Worm (Caenorhabditis elegans) whole organism, L4 larva: ENCODE results near the gene T05C7.7.

Source experiments
- F26F4.8 ChIP-seq: fragments of 200-800 bp; sonication (Bioruptor generic); conservative IDR thresholded peaks from 2 replicates; pipeline ENCODE4 v1.3.6; 2022; ENCODE audit warnings: missing genetic modification characterization, missing compliant biosample characterization
- F44E2.7 ChIP-seq: fragments of 200-800 bp; sonication (Bioruptor generic); IDR thresholded peaks from 2 replicates; pipeline ENCODE4 v2.1.2; 2022; ENCODE audit warnings: missing genetic modification characterization, missing compliant biosample characterization
- F49E8.2 ChIP-seq: sonication (generic microtip); optimal IDR thresholded peaks from 2 replicates; lab custom pipeline; 2016; ENCODE audit warnings: missing compliant biosample characterization, mild to moderate bottlenecking, missing genetic modification characterization, borderline replicate concordance
- T26A8.4 ChIP-seq: fragments of 200-800 bp; sonication (Bioruptor generic); IDR thresholded peaks from 2 replicates; pipeline ENCODE4 v1.3.6; 2022; ENCODE audit warnings: missing genetic modification characterization, missing compliant biosample characterization
- Y105C5A.15 ChIP-seq: fragments of 200-800 bp; sonication (Bioruptor generic); IDR thresholded peaks from 2 replicates; pipeline ENCODE4 v1.3.6; 2022; ENCODE audit warnings: missing genetic modification characterization, missing compliant biosample characterization
- Y5F2A.4 ChIP-seq: fragments of 200-800 bp; sonication (Bioruptor generic); optimal IDR thresholded peaks from 2 replicates; lab custom pipeline; 2018; ENCODE audit warnings: mild to moderate bottlenecking, missing genetic modification characterization, missing compliant biosample characterization
- ZK337.2 ChIP-seq: fragments of 200-800 bp; sonication (Bioruptor generic); IDR thresholded peaks from 2 replicates; pipeline ENCODE4 v1.3.6; 2022; ENCODE audit warnings: missing genetic modification reagents, missing genetic modification characterization, missing compliant biosample characterization
- ceh-32 ChIP-seq: sonication (generic microtip); optimal IDR thresholded peaks from 2 replicates; lab custom pipeline; 2016; ENCODE audit warnings: mild to moderate bottlenecking, missing genetic modification characterization, missing compliant biosample characterization; ENCODE audit not compliant: poor library complexity
- ceh-44 ChIP-seq: fragments of 200-800 bp; sonication (Bioruptor generic); IDR thresholded peaks from 2 replicates; pipeline ENCODE4 v1.3.6; 2022; ENCODE audit warnings: missing genetic modification reagents, missing genetic modification characterization, missing compliant biosample characterization
- ceh-62 ChIP-seq: sonication (generic microtip); optimal IDR thresholded peaks from 2 replicates; lab custom pipeline; 2017; ENCODE audit warnings: missing biosample characterization, missing genetic modification characterization
- daf-12 ChIP-seq: fragments of 150-350 bp; optimal IDR thresholded peaks from 2 replicates; lab custom pipeline; 2014; ENCODE audit warnings: missing biosample characterization, missing genetic modification reagents, missing genetic modification characterization
- daf-19 ChIP-seq: fragments of 200-800 bp; sonication (Bioruptor generic); conservative IDR thresholded peaks from 2 replicates; pipeline ENCODE4 v1.3.6; 2022; ENCODE audit warnings: missing genetic modification characterization, missing compliant biosample characterization
- dmd-9 ChIP-seq: fragments of 200-800 bp; sonication (Bioruptor generic); IDR thresholded peaks from 2 replicates; pipeline ENCODE4 v1.3.6; 2022; ENCODE audit warnings: missing genetic modification reagents, missing genetic modification characterization, missing compliant biosample characterization
- duxl-1 ChIP-seq: sonication (generic microtip); optimal IDR thresholded peaks from 2 replicates; lab custom pipeline; 2016; ENCODE audit warnings: mild to moderate bottlenecking, missing genetic modification characterization, moderate library complexity, missing compliant biosample characterization; ENCODE audit not compliant: poor library complexity
- dve-1 ChIP-seq: sonication (generic microtip); optimal IDR thresholded peaks from 2 replicates; lab custom pipeline; 2017; ENCODE audit warnings: antibody characterized with exemption, mild to moderate bottlenecking, missing genetic modification characterization, missing compliant biosample characterization; ENCODE audit not compliant: insufficient read depth
- fos-1 ChIP-seq: fragments of 150-350 bp; optimal IDR thresholded peaks from 2 replicates; lab custom pipeline; 2014; ENCODE audit warnings: missing biosample characterization, missing genetic modification characterization
- gei-8 ChIP-seq: fragments of 200-800 bp; sonication (Bioruptor generic); optimal IDR thresholded peaks from 2 replicates; lab custom pipeline; 2018; ENCODE audit warnings: mild to moderate bottlenecking, missing genetic modification characterization, missing compliant biosample characterization
- hlh-30 ChIP-seq: sonication (generic microtip); optimal IDR thresholded peaks from 2 replicates; lab custom pipeline; 2017; ENCODE audit warnings: antibody characterized with exemption, mild to moderate bottlenecking, missing genetic modification characterization, missing compliant biosample characterization; ENCODE audit not compliant: insufficient read depth
- lim-7 ChIP-seq: fragments of 200-800 bp; sonication (Bioruptor generic); IDR thresholded peaks from 2 replicates; pipeline ENCODE4 v1.3.6; 2022; ENCODE audit warnings: missing genetic modification characterization, missing compliant biosample characterization
- mdl-1 ChIP-seq, 2 experiments: fragments of 150-350 bp in 1 of 2; sonication (generic microtip) in 1 of 2; optimal IDR thresholded peaks; 2 replicates each; lab custom pipeline; 2014 to 2017; ENCODE audit warnings: missing biosample characterization in 2 of 2, missing genetic modification characterization in 2 of 2
- mes-2 ChIP-seq: sonication (generic microtip); optimal IDR thresholded peaks from 2 replicates; lab custom pipeline; 2016; ENCODE audit warnings: missing genotype, mild to moderate bottlenecking, missing genetic modification characterization, missing compliant biosample characterization; ENCODE audit not compliant: poor library complexity, severe bottlenecking
- mxl-3 ChIP-seq: fragments of 200-800 bp; sonication (Bioruptor generic); optimal IDR thresholded peaks from 2 replicates; lab custom pipeline; 2018; ENCODE audit warnings: mild to moderate bottlenecking, missing genetic modification characterization, missing compliant biosample characterization
- nhr-28 ChIP-seq: fragments of 150-350 bp; optimal IDR thresholded peaks from 2 replicates; lab custom pipeline; 2014; ENCODE audit warnings: missing biosample characterization, missing genetic modification characterization
- nhr-48 ChIP-seq: sonication (generic microtip); optimal IDR thresholded peaks from 2 replicates; lab custom pipeline; 2016; ENCODE audit warnings: mild to moderate bottlenecking, missing genetic modification characterization, missing compliant biosample characterization
- pha-4 ChIP-seq, 2 experiments: fragments of 150-350 bp in 1 of 2; fragments of 200-800 bp in 1 of 2; sonication (Bioruptor generic) in 1 of 2; IDR thresholded peaks in 1 of 2; optimal IDR thresholded peaks in 1 of 2; 2 replicates each; pipeline versions ENCODE4 v1.3.6 to Lab custom; 2014 to 2022; ENCODE audit warnings: missing genetic modification characterization in 2 of 2, missing genetic modification reagents in 2 of 2, missing biosample characterization in 1 of 2, missing compliant biosample characterization in 1 of 2
- php-3 ChIP-seq: fragments of 200-800 bp; sonication (Bioruptor generic); IDR thresholded peaks from 2 replicates; pipeline ENCODE4 v1.3.6; 2022; ENCODE audit warnings: missing genetic modification reagents, missing genetic modification characterization, missing compliant biosample characterization
- pqm-1 ChIP-seq: sonication (generic microtip); optimal IDR thresholded peaks from 2 replicates; lab custom pipeline; 2017; ENCODE audit warnings: missing biosample characterization, missing genetic modification characterization
- rbr-2 ChIP-seq: sonication (generic microtip); optimal IDR thresholded peaks from 2 replicates; lab custom pipeline; 2016; ENCODE audit warnings: missing genotype, missing genetic modification characterization, missing compliant biosample characterization
- set-16 ChIP-seq: fragments of 200-800 bp; sonication (Bioruptor generic); IDR thresholded peaks from 2 replicates; pipeline ENCODE4 v1.3.6; 2022; ENCODE audit warnings: missing genetic modification reagents, missing genetic modification characterization, missing compliant biosample characterization
- skn-1 ChIP-seq: fragments of 150-350 bp; optimal IDR thresholded peaks from 2 replicates; lab custom pipeline; 2014; ENCODE audit warnings: missing biosample characterization, missing genetic modification characterization
- spr-3 ChIP-seq: fragments of 200-800 bp; sonication (Bioruptor generic); optimal IDR thresholded peaks from 2 replicates; lab custom pipeline; 2018; ENCODE audit warnings: mild to moderate bottlenecking, missing genetic modification characterization, missing compliant biosample characterization
- unc-130 ChIP-seq: sonication (generic microtip); optimal IDR thresholded peaks from 2 replicates; lab custom pipeline; 2016; ENCODE audit warnings: missing genetic modification reagents, missing genetic modification characterization, missing compliant biosample characterization
- zag-1 ChIP-seq: fragments of 150-350 bp; optimal IDR thresholded peaks from 2 replicates; lab custom pipeline; 2014; ENCODE audit warnings: missing biosample characterization, missing genetic modification characterization
- zfp-2 ChIP-seq: sonication (generic microtip); optimal IDR thresholded peaks from 2 replicates; lab custom pipeline; 2016; ENCODE audit warnings: mild to moderate bottlenecking, missing genetic modification characterization, missing compliant biosample characterization
- zip-11 ChIP-seq: fragments of 200-800 bp; sonication (Bioruptor generic); IDR thresholded peaks from 2 replicates; pipeline ENCODE4 v1.3.6; 2022; ENCODE audit warnings: missing genetic modification characterization, missing compliant biosample characterization
- ztf-7 ChIP-seq: fragments of 150-350 bp; optimal IDR thresholded peaks from 2 replicates; lab custom pipeline; 2014; ENCODE audit warnings: missing biosample characterization, missing genetic modification characterization

Gene T05C7.7

DNA sequence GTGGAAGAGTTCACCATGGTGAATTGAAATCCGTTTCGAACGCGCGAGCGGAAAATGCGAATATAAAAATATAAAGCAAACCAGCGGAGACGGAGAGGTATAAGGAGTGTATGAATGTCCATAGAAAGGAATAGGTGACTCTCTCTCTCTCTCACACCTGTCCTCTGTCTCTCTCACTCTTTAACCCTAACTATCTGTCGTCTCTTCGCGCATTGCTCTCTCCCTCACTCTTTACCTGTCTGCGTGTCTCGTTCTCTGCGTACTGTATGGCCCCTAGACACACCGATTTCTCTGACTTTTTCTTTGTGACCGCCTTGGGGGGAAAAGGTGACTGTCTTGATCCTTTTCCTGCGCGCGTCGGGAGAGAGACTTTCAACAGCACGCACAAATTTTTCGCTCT, 10.3 kb upstream of the T05C7.7 start (continued):
- peak; percentile 13 for TF ChIP-seq ztf-7 (tag; lab: Kevin White, UChicago)
- no peak for TF ChIP-seq pha-4 (GFP tag; IDR thresholded peaks at IDR 0.05; lab: Robert Waterston, UW)
- peak; percentile 14 for TF ChIP-seq pha-4 (tag; optimal IDR thresholded peaks at IDR 0.05; lab: Kevin White, UChicago)
- TF ChIP-seq mdl-1 (tag; optimal IDR thresholded peaks at IDR 0.05; lab: Kevin White, UChicago): no peak
- TF ChIP-seq set-16 (GFP tag; lab: Robert Waterston, UW): peak; percentile 29; the same call in 1 of the 2 replicates
- no peak for TF ChIP-seq zag-1 (tag; lab: Kevin White, UChicago)
- peak; percentile 65 for TF ChIP-seq mes-2 (tag; lab: Kevin White, UChicago)
- TF ChIP-seq nhr-48 (tag; lab: Kevin White, UChicago): peak; percentile 34
- TF ChIP-seq mxl-3 (GFP tag; lab: Kevin White, UChicago): peak; percentile 84
- no peak for TF ChIP-seq dmd-9 (GFP tag; lab: Robert Waterston, UW)
- TF ChIP-seq pqm-1: peak; percentile 31
- peak; percentile 34 for TF ChIP-seq duxl-1 (tag; lab: Kevin White, UChicago)
- 0 out of 2 replicates have a peak, but pooled peaks have one; percentile 22 for TF ChIP-seq php-3
- TF ChIP-seq unc-130 (GFP tag; lab: Kevin White, UChicago): no peak
- TF ChIP-seq nhr-28 (tag; lab: Kevin White, UChicago): peak; percentile 71
- no peak for TF ChIP-seq ceh-44
- TF ChIP-seq fos-1 (tag; lab: Kevin White, UChicago): no peak

- TF ChIP-seq rbr-2 (tag; lab: Kevin White, UChicago): no peak
- no peak for TF ChIP-seq Y5F2A.4 (GFP tag; lab: Kevin White, UChicago)
- no peak for TF ChIP-seq ceh-62
- TF ChIP-seq hlh-30 (tag; lab: Kevin White, UChicago): no peak
- no peak for TF ChIP-seq Y105C5A.15 (GFP tag; lab: Robert Waterston, UW)
- TF ChIP-seq spr-3 (GFP tag; lab: Kevin White, UChicago): no peak
- TF ChIP-seq F44E2.7 (GFP tag; lab: Robert Waterston, UW): no peak
- TF ChIP-seq ZK337.2: no peak
- TF ChIP-seq dve-1 (tag; lab: Kevin White, UChicago): no peak
- TF ChIP-seq lim-7 (GFP tag; lab: Robert Waterston, UW): no peak
- no peak for TF ChIP-seq zip-11 (GFP tag; lab: Robert Waterston, UW)
- no peak for TF ChIP-seq T26A8.4
Observed at ce11 chrIV:53539-53938, 8.0 kb upstream of the T05C7.7 start, which contains the start of gene T05C7.4. Gene T05C7.4, minus strand, starts transcription at chrIV:53639.

DNA sequence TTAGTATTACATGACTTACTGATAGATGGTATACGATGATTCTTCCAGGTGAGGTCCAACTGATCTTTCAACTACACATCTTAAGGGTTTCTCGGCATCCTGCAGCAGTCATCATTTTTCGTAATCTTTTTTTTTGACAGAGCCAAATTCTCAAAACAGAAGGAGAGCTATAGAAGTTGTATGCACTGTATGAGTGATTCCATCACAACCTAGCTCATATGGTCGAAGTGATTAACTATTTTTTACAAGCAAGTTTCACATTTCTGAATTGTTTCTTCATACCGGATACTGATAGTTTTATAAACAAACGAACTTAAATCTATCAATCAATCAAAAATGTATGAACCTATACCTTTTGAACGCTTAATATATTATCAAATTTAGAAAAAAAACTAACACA, 2.7 kb upstream of the T05C7.7 start, which contains the start of gene T05C7.5:
T05C7.5 (minus strand) TSS at position 101 of the 400 bp plus-strand sequence.
- TF ChIP-seq skn-1 (tag; lab: Kevin White, UChicago) (no peak), daf-12 (tag; lab: Kevin White, UChicago) (no peak), F49E8.2 (tag; lab: Kevin White, UChicago) (no peak), zfp-2 (tag; lab: Kevin White, UChicago) (no peak), ceh-32 (tag; lab: Kevin White, UChicago) (no peak), duxl-1 (tag; lab: Kevin White, UChicago) (no peak), daf-19 (GFP tag; lab: Robert Waterston, UW) (no peak), gei-8 (GFP tag; lab: Kevin White, UChicago) (no peak), F26F4.8 (GFP tag; lab: Robert Waterston, UW) (no peak)
